Worm (Caenorhabditis elegans): ENCODE results near the gene evl-18.

ce11 chrIII:3773173-3773572 lies 38.3 kb upstream of the evl-18 start, which contains the start of gene lec-4:
- TF ChIP-seq dao-5 (tag; optimal IDR thresholded peaks at IDR 0.05): no peak
- TF ChIP-seq W03F9.2 (tag; optimal IDR thresholded peaks at IDR 0.05): no peak
